Worm (Caenorhabditis elegans): ENCODE data around the gene C25A8.2.

The C25A8.2 gene

DNA sequence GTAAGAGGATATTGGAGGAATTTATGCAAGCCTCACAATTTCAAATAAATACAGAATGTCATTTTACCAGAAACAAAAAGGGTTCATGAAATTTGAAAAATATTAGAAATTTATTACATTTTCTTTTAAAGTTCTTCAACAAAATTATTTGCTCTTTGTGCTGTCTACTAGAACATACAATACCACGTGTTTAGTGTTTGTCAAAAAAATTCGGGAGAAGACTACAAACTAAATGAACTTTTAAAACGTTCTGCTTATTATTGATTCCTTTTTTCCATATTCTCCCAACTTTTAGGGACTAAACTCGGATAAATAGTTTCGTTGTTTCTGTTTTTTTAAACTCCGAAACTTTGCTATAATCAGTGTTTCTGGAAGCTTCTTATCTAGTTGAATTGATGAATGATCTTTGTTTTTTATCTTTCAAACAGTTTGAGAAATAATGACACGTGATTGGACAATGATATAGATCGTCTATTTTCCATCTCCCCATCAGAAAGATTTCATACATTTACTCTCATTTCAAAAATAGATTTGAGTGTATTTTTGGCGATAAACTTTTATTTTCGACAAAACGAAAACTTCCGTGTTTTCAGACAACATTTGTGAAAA lies 39.1 kb downstream of the C25A8.2 start (continued):
- TF ChIP-seq dmd-9 (GFP tag; IDR thresholded peaks at IDR 0.05) (no peak), snpc-4 (tag; optimal IDR thresholded peaks at IDR 0.05) (no peak), ama-1 (optimal IDR thresholded peaks at IDR 0.05) (no peak), daf-12 (tag; optimal IDR thresholded peaks at IDR 0.05) (no peak), nhr-10 (tag; optimal IDR thresholded peaks at IDR 0.05) (no peak), nhr-111 (GFP tag; optimal IDR thresholded peaks at IDR 0.05) (no peak), mxl-3 (GFP tag; optimal IDR thresholded peaks at IDR 0.05) (no peak), daf-16 (GFP tag; optimal IDR thresholded peaks at IDR 0.05) (no peak), daf-16 (tag; optimal IDR thresholded peaks at IDR 0.05) (peak; percentile 71), dve-1 (tag; optimal IDR thresholded peaks at IDR 0.05; ENCODE audit: insufficient read depth) (peak; percentile 87)

DNA sequence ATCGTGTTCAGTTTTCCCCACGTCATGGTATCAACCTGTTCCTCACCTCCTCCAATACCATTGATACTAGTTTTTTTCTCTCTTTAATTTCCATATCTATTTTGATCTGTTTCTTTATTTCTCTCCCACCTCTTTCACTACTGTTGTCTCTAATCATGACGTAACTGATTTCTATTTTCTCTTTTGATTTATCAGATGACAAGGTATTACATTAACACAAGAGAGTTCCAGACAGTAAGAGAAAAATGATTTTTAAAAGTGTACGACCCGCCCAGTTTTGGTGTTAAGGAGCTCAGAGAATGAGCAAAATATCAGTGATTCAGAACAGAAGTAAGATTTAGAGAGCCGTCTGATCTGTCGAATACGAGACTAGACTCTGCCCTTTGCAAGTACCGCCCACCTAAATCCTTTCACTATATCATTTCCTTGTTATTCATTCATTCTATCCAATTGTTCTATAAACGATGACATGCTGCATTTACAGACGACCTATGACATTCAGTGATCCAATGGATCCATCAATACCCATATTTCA lies 40.1 kb downstream of the C25A8.2 start, which contains the start of gene nhr-105:
Gene nhr-105, plus strand, starts transcription at position 485 of the 535 bp plus-strand sequence.
- no peak for TF ChIP-seq aly-2 (tag; optimal IDR thresholded peaks at IDR 0.05)
- no peak for TF ChIP-seq nhr-237 (tag; optimal IDR thresholded peaks at IDR 0.05)
- no peak for TF ChIP-seq saeg-2 (GFP tag; IDR thresholded peaks at IDR 0.05)
- no peak for TF ChIP-seq vab-7 (GFP tag; IDR thresholded peaks at IDR 0.05)
- peak; percentile 1 for TF ChIP-seq egl-27 (tag; optimal IDR thresholded peaks at IDR 0.05)
- peak; percentile 13 for TF ChIP-seq pqm-1 (tag; optimal IDR thresholded peaks at IDR 0.05)
- no peak for TF ChIP-seq daf-16 (GFP tag; optimal IDR thresholded peaks at IDR 0.05)
- TF ChIP-seq daf-16 (tag; optimal IDR thresholded peaks at IDR 0.05) = peak; percentile 83
- TF ChIP-seq ceh-44 (GFP tag; IDR thresholded peaks at IDR 0.05) = no peak
- TF ChIP-seq dve-1 (tag; optimal IDR thresholded peaks at IDR 0.05; ENCODE audit: insufficient read depth) = peak; percentile 88
- TF ChIP-seq nhr-77 (tag; optimal IDR thresholded peaks at IDR 0.05) = peak; percentile 77
- no peak for TF ChIP-seq zag-1 (tag; optimal IDR thresholded peaks at IDR 0.05)
- TF ChIP-seq D1046.2 (GFP tag; IDR thresholded peaks at IDR 0.05) = no peak
- 0 out of 2 replicates have a peak, but pooled peaks have one; percentile 33 for TF ChIP-seq Y75B8A.6 (GFP tag; IDR thresholded peaks at IDR 0.05)
- TF ChIP-seq nhr-42 (GFP tag; IDR thresholded peaks at IDR 0.05) = 0 out of 2 replicates have a peak, but pooled peaks have one; percentile 54
- peak; percentile 74 for TF ChIP-seq nhr-10 (tag; optimal IDR thresholded peaks at IDR 0.05)
- peak; percentile 56; the same call in 1 of the 2 replicates for TF ChIP-seq T26A8.4 (GFP tag; IDR thresholded peaks at IDR 0.05)
- 0 out of 2 replicates have a peak, but pooled peaks have one; percentile 11 for TF ChIP-seq zfp-3 (GFP tag; conservative IDR thresholded peaks at IDR 0.05)
- peak; percentile 9; the same call in 1 of the 2 replicates for TF ChIP-seq ctbp-1 (GFP tag; IDR thresholded peaks at IDR 0.05)
- no peak for TF ChIP-seq mdt-29 (GFP tag; IDR thresholded peaks at IDR 0.05)
- no peak for TF ChIP-seq lim-7 (GFP tag; IDR thresholded peaks at IDR 0.05)
- no peak for TF ChIP-seq tag-97 (GFP tag; IDR thresholded peaks at IDR 0.05)
- TF ChIP-seq nhr-25 (tag; optimal IDR thresholded peaks at IDR 0.05; ENCODE audit: borderline replicate concordance, insufficient read depth) = peak; percentile 46
- TF ChIP-seq arid-1 (GFP tag; conservative IDR thresholded peaks at IDR 0.05) = no peak; the same call in 1 of the 2 replicates
- peak; percentile 11 for TF ChIP-seq mes-2 (tag; optimal IDR thresholded peaks at IDR 0.05; ENCODE audit: poor library complexity, severe bottlenecking)
- TF ChIP-seq hlh-11 (tag; optimal IDR thresholded peaks at IDR 0.05) = peak; percentile 92
- TF ChIP-seq mxl-3 (GFP tag; optimal IDR thresholded peaks at IDR 0.05) = no peak
- TF ChIP-seq dmd-8 (GFP tag; IDR thresholded peaks at IDR 0.05) = no peak
- peak; percentile 27 for TF ChIP-seq nhr-11 (tag; optimal IDR thresholded peaks at IDR 0.05)
- peak; percentile 73 for TF ChIP-seq mep-1 (tag; optimal IDR thresholded peaks at IDR 0.05)
- TF ChIP-seq nhr-28 (tag; optimal IDR thresholded peaks at IDR 0.05) = peak; percentile 81
- TF ChIP-seq spr-3 (GFP tag; optimal IDR thresholded peaks at IDR 0.05) = no peak
- peak in 1 of 2 experiments; percentile 79 for TF ChIP-seq lsy-2 (tag; optimal IDR thresholded peaks at IDR 0.05)
- TF ChIP-seq ztf-7 (tag; optimal IDR thresholded peaks at IDR 0.05) = peak; percentile 57
- no peak for TF ChIP-seq ceh-28 (tag; optimal IDR thresholded peaks at IDR 0.05)
- TF ChIP-seq aha-1 (tag) = peak; percentile 98
- TF ChIP-seq nhr-6 (tag; optimal IDR thresholded peaks at IDR 0.05) = peak; percentile 53
- 0 out of 4 replicates have a peak, but pooled peaks of 1 of the 2 experiments have one; percentile 10 for TF ChIP-seq madf-5 (GFP tag; IDR thresholded peaks at IDR 0.05)
- no peak for TF ChIP-seq ceh-62 (tag; optimal IDR thresholded peaks at IDR 0.05)
- TF ChIP-seq Y105C5A.15 (GFP tag; IDR thresholded peaks at IDR 0.05) = no peak
- TF ChIP-seq hlh-30 (tag; optimal IDR thresholded peaks at IDR 0.05; ENCODE audit: insufficient read depth) = peak; percentile 84
- peak; percentile 12 for TF ChIP-seq lin-13 (GFP tag; optimal IDR thresholded peaks at IDR 0.05)
- peak; percentile 83 for TF ChIP-seq cey-2 (tag; optimal IDR thresholded peaks at IDR 0.05; ENCODE audit: borderline replicate concordance, insufficient read depth)

All from whole organism, L4 larva.